Worm (Caenorhabditis elegans) whole organism, L2 larva: ENCODE measurements around the gene F21A3.11.
A peak's percentile ranks its signal among the peaks of the same experiment; 100 is the strongest.

Experiments used
- C34F6.9 ChIP-seq: fragments of 150-350 bp; optimal IDR thresholded peaks from 2 replicates; lab custom pipeline; 2014; ENCODE audit warnings: missing biosample characterization, missing genetic modification characterization
- F13H6.1 ChIP-seq: sonication (generic microtip); optimal IDR thresholded peaks from 2 replicates; lab custom pipeline; 2016; ENCODE audit warnings: missing genetic modification characterization, missing compliant biosample characterization
- R02D3.7 ChIP-seq: fragments of 150-350 bp; optimal IDR thresholded peaks from 2 replicates; lab custom pipeline; 2014; ENCODE audit warnings: missing biosample characterization, missing genetic modification characterization
- Y55F3AM.14 ChIP-seq: fragments of 200-800 bp; sonication (Bioruptor generic); optimal IDR thresholded peaks from 2 replicates; lab custom pipeline; 2018; ENCODE audit warnings: mild to moderate bottlenecking, missing genetic modification characterization, missing compliant biosample characterization
- ZK546.5 ChIP-seq: sonication (generic microtip); optimal IDR thresholded peaks from 2 replicates; lab custom pipeline; 2017; ENCODE audit warnings: missing biosample characterization, missing genetic modification characterization
- alr-1 ChIP-seq: fragments of 150-350 bp; optimal IDR thresholded peaks from 2 replicates; lab custom pipeline; 2014; ENCODE audit warnings: missing biosample characterization, missing genetic modification characterization
- aly-2 ChIP-seq: fragments of 150-350 bp; optimal IDR thresholded peaks from 2 replicates; lab custom pipeline; 2014; ENCODE audit warnings: missing biosample characterization, missing genetic modification characterization
- ama-1 ChIP-seq: fragments of 150-350 bp; optimal IDR thresholded peaks from 2 replicates; lab custom pipeline; 2018; ENCODE audit warnings: inconsistent platforms
- blmp-1 ChIP-seq: sonication (generic microtip); optimal IDR thresholded peaks from 2 replicates; lab custom pipeline; 2017; ENCODE audit warnings: missing genetic modification characterization, mild to moderate bottlenecking, missing compliant biosample characterization, antibody characterized with exemption, moderate library complexity; ENCODE audit not compliant: insufficient read depth
- ceh-16 ChIP-seq: fragments of 150-350 bp; optimal IDR thresholded peaks from 2 replicates; lab custom pipeline; 2014; ENCODE audit warnings: missing biosample characterization, missing genetic modification characterization
- ceh-82 ChIP-seq: fragments of 150-350 bp; optimal IDR thresholded peaks from 2 replicates; lab custom pipeline; 2014; ENCODE audit warnings: missing biosample characterization, missing genetic modification characterization
- crh-2 ChIP-seq: sonication (generic microtip); optimal IDR thresholded peaks from 2 replicates; lab custom pipeline; 2017; ENCODE audit warnings: missing biosample characterization, missing genetic modification characterization
- dmd-4 ChIP-seq: sonication (generic microtip); optimal IDR thresholded peaks from 2 replicates; lab custom pipeline; 2017; ENCODE audit warnings: missing biosample characterization, missing genetic modification characterization
- egl-27 ChIP-seq: sonication (generic microtip); optimal IDR thresholded peaks from 3 replicates; lab custom pipeline; 2017; ENCODE audit warnings: missing biosample characterization, missing genetic modification reagents, missing genetic modification characterization
- elt-1 ChIP-seq: fragments of 150-350 bp; optimal IDR thresholded peaks from 2 replicates; lab custom pipeline; 2014; ENCODE audit warnings: missing biosample characterization, missing genetic modification characterization
- elt-3 ChIP-seq: sonication (generic microtip); optimal IDR thresholded peaks from 2 replicates; lab custom pipeline; 2017; ENCODE audit warnings: missing biosample characterization, missing genetic modification characterization
- fos-1 ChIP-seq: fragments of 150-350 bp; optimal IDR thresholded peaks from 2 replicates; lab custom pipeline; 2014; ENCODE audit warnings: missing biosample characterization, missing genetic modification characterization
- lin-11 ChIP-seq: fragments of 150-350 bp; sonication (generic microtip); optimal IDR thresholded peaks from 2 replicates; lab custom pipeline; 2014; ENCODE audit warnings: missing biosample characterization, missing genetic modification characterization, inconsistent platforms, mixed read lengths
- lin-13 ChIP-seq: fragments of 150-350 bp; optimal IDR thresholded peaks from 2 replicates; lab custom pipeline; 2014; ENCODE audit warnings: missing biosample characterization, missing genetic modification reagents, missing genetic modification characterization
- lin-39 ChIP-seq: fragments of 150-350 bp; optimal IDR thresholded peaks from 2 replicates; lab custom pipeline; 2014; ENCODE audit warnings: missing biosample characterization, missing genetic modification reagents, missing genetic modification characterization
- lsy-2 ChIP-seq, 2 experiments: fragments of 150-350 bp in 1 of 2; sonication (generic microtip) in 1 of 2; optimal IDR thresholded peaks; 2 replicates each; lab custom pipeline; 2014 to 2017; ENCODE audit warnings: missing biosample characterization in 2 of 2, missing genetic modification characterization in 2 of 2
- mab-5 ChIP-seq: fragments of 150-350 bp; optimal IDR thresholded peaks from 2 replicates; lab custom pipeline; 2014; ENCODE audit warnings: missing biosample characterization, missing genetic modification characterization
- mbf-1 ChIP-seq: sonication (generic microtip); optimal IDR thresholded peaks from 2 replicates; lab custom pipeline; 2017; ENCODE audit warnings: missing biosample characterization, missing genetic modification characterization
- mdl-1 ChIP-seq, 2 experiments: fragments of 150-350 bp in 1 of 2; sonication (generic microtip) in 1 of 2; optimal IDR thresholded peaks; 2 replicates each; lab custom pipeline; 2017; ENCODE audit warnings: missing biosample characterization in 2 of 2, missing genetic modification characterization in 2 of 2
- nhr-10 ChIP-seq: sonication (generic microtip); optimal IDR thresholded peaks from 2 replicates; lab custom pipeline; 2017; ENCODE audit warnings: missing biosample characterization, missing genetic modification characterization
- nhr-11 ChIP-seq: fragments of 150-350 bp; optimal IDR thresholded peaks from 2 replicates; lab custom pipeline; 2014; ENCODE audit warnings: missing biosample characterization, missing genetic modification characterization
- nhr-12 ChIP-seq: fragments of 150-350 bp; optimal IDR thresholded peaks from 2 replicates; lab custom pipeline; 2014; ENCODE audit warnings: missing biosample characterization, missing genetic modification characterization
- nhr-129 ChIP-seq: fragments of 150-350 bp; optimal IDR thresholded peaks from 2 replicates; lab custom pipeline; 2014; ENCODE audit warnings: missing biosample characterization, missing genetic modification characterization
- nhr-21 ChIP-seq: fragments of 150-350 bp; optimal IDR thresholded peaks from 2 replicates; lab custom pipeline; 2014; ENCODE audit warnings: missing biosample characterization, missing genetic modification characterization
- nhr-23 ChIP-seq: fragments of 150-350 bp; optimal IDR thresholded peaks from 2 replicates; lab custom pipeline; 2014; ENCODE audit warnings: missing biosample characterization, missing genetic modification reagents, missing genetic modification characterization
- nhr-237 ChIP-seq: fragments of 150-350 bp; optimal IDR thresholded peaks from 2 replicates; lab custom pipeline; 2014; ENCODE audit warnings: missing biosample characterization, missing genetic modification characterization
- nhr-25 ChIP-seq: fragments of 150-350 bp; sonication (generic microtip); optimal IDR thresholded peaks from 3 replicates; lab custom pipeline; 2014; ENCODE audit warnings: missing biosample characterization, missing genetic modification characterization
- nhr-6 ChIP-seq: fragments of 150-350 bp; optimal IDR thresholded peaks from 2 replicates; lab custom pipeline; 2014; ENCODE audit warnings: missing biosample characterization, missing genetic modification characterization
- nhr-77 ChIP-seq: fragments of 150-350 bp; optimal IDR thresholded peaks from 2 replicates; lab custom pipeline; 2014; ENCODE audit warnings: missing biosample characterization, missing genetic modification characterization
- peb-1 ChIP-seq: fragments of 150-350 bp; optimal IDR thresholded peaks from 2 replicates; lab custom pipeline; 2014; ENCODE audit warnings: missing biosample characterization, missing genetic modification characterization
- sem-4 ChIP-seq: fragments of 150-350 bp; optimal IDR thresholded peaks from 2 replicates; lab custom pipeline; 2014; ENCODE audit warnings: missing biosample characterization, missing genetic modification reagents, missing genetic modification characterization
- skn-1 ChIP-seq: sonication (generic microtip); optimal IDR thresholded peaks from 2 replicates; lab custom pipeline; 2017; ENCODE audit warnings: missing biosample characterization, missing genetic modification characterization
- sma-3 ChIP-seq: sonication (generic microtip); optimal IDR thresholded peaks from 2 replicates; lab custom pipeline; 2016; ENCODE audit warnings: missing genetic modification reagents, missing genetic modification characterization, missing compliant biosample characterization
- sma-9 ChIP-seq, 2 experiments: fragments of 150-350 bp in 1 of 2; sonication (generic microtip) in 1 of 2; optimal IDR thresholded peaks; 2 replicates each; lab custom pipeline; 2014 to 2016; ENCODE audit warnings: missing genetic modification characterization in 2 of 2, mild to moderate bottlenecking in 1 of 2, missing biosample characterization in 1 of 2, missing compliant biosample characterization in 1 of 2, missing genetic modification reagents in 1 of 2, moderate library complexity in 1 of 2
- snpc-4 ChIP-seq: fragments of 150-350 bp; optimal IDR thresholded peaks from 2 replicates; lab custom pipeline; 2014; ENCODE audit warnings: missing biosample characterization, missing genetic modification characterization
- unc-39 ChIP-seq: fragments of 150-350 bp; optimal IDR thresholded peaks from 2 replicates; lab custom pipeline; 2014; ENCODE audit warnings: missing biosample characterization, missing genetic modification characterization
- unc-55 ChIP-seq: fragments of 150-350 bp; sonication (generic microtip); optimal IDR thresholded peaks from 3 replicates; lab custom pipeline; 2014; ENCODE audit warnings: missing biosample characterization, missing genetic modification reagents, missing genetic modification characterization
- unc-62 ChIP-seq: fragments of 150-350 bp; optimal IDR thresholded peaks from 2 replicates; lab custom pipeline; 2014; ENCODE audit warnings: missing biosample characterization, missing genetic modification reagents, missing genetic modification characterization
- zag-1 ChIP-seq: fragments of 150-350 bp; optimal IDR thresholded peaks from 2 replicates; lab custom pipeline; 2014; ENCODE audit warnings: missing biosample characterization, missing genetic modification characterization
- ztf-1 ChIP-seq: fragments of 200-800 bp; sonication (Bioruptor generic); conservative IDR thresholded peaks from 2 replicates; pipeline ENCODE4 v1.3.6; 2022; ENCODE audit warnings: missing genetic modification characterization, missing compliant biosample characterization
- ztf-11 ChIP-seq: sonication (generic microtip); optimal IDR thresholded peaks from 2 replicates; lab custom pipeline; 2017; ENCODE audit warnings: missing biosample characterization, missing genetic modification characterization
- ztf-4 ChIP-seq: fragments of 150-350 bp; optimal IDR thresholded peaks from 2 replicates; lab custom pipeline; 2014; ENCODE audit warnings: missing biosample characterization, missing genetic modification characterization

Gene F21A3.11

DNA sequence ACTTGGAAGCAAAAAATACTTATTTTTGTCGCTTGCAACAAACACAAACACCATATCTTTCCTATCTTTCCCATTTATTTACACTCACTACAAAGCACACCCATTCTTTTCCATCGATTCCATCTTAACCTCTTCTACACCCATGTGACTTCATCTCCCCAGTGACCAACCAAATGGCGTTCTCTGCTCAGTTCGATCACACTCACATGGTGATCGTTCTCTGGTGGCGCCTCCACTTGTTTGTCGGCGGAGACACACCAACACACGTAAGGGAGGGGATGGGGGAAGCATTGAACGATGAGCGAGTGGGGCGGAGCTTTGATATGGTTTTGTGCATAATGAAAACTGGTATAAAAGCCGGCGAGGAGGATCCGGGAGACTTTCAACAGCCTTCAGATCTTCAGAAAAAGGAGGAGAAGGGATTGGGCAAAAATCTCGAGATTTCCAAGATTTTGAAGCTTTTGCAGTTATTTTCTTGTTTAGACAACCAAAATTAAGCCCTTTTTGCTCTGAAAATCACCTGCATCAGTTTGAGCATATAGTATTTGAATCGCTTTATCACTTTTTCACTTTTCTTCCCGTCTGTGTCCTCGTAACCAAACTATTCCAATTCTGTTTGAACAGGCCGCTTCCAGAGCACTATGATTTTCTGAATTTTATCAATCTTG lies 33.6 kb upstream of the F21A3.11 start (continued):
- TF ChIP-seq dmd-4 (tag; lab: Kevin White, UChicago) (no peak), ceh-82 (tag; lab: Kevin White, UChicago) (no peak), zag-1 (tag; lab: Kevin White, UChicago) (no peak), lin-13 (GFP tag; lab: Kevin White, UChicago) (peak; percentile 25), nhr-129 (tag; lab: Kevin White, UChicago) (peak; percentile 97), sem-4 (peak; percentile 73), nhr-21 (tag; lab: Kevin White, UChicago) (peak; percentile 94), peb-1 (tag; lab: Kevin White, UChicago) (no peak), ztf-1 (GFP tag; lab: Robert Waterston, UW) (no peak), C34F6.9 (tag; lab: Kevin White, UChicago) (peak; percentile 76), sma-3 (GFP tag; lab: Kevin White, UChicago) (peak; percentile 50), nhr-25 (tag; lab: Kevin White, UChicago) (peak; percentile 70), R02D3.7 (tag; lab: Kevin White, UChicago) (no peak), snpc-4 (tag; lab: Kevin White, UChicago) (peak; percentile 63), elt-3 (tag; lab: Kevin White, UChicago) (no peak), lsy-2 (tag; optimal IDR thresholded peaks at IDR 0.05; lab: Kevin White, UChicago) (peak in 1 of 2 experiments; percentile 84), nhr-23 (tag; lab: Kevin White, UChicago) (no peak), alr-1 (no peak), unc-62 (no peak), skn-1 (tag; lab: Kevin White, UChicago) (no peak), aly-2 (no peak), ztf-4 (tag; lab: Kevin White, UChicago) (peak; percentile 42), F13H6.1 (tag; lab: Kevin White, UChicago) (peak; percentile 81), nhr-77 (tag; lab: Kevin White, UChicago) (no peak), lin-39 (tag; lab: Kevin White, UChicago) (no peak)

DNA sequence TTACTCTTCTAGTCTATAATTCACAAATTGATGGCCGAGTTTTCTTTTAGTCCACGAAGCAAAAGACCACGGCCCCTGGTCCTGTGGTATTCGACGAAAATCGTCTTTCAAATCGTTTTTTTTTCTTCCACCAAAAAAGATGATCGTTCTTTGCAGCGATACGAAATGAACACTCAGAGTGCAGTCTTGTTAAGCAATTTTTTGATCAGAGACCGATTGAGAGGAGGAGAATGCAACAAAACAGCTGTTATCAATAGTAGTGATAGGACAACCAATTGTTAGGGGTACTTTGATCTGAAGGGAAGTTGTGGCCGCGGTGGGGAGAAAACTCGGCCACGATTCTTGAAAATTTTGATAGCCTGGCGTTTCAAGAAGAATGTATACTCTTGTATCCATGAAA lies 31.0 kb upstream of the F21A3.11 start:
- peak in 1 of 2 experiments; percentile 49 for TF ChIP-seq lsy-2 (tag; optimal IDR thresholded peaks at IDR 0.05; lab: Kevin White, UChicago)
- no peak for TF ChIP-seq egl-27
- no peak for TF ChIP-seq aly-2
- no peak for TF ChIP-seq ztf-11 (tag; lab: Kevin White, UChicago)
- TF ChIP-seq peb-1 (tag; lab: Kevin White, UChicago), result no peak
- no peak for TF ChIP-seq nhr-6 (tag; lab: Kevin White, UChicago)
- no peak for TF ChIP-seq nhr-11 (tag; lab: Kevin White, UChicago)
- no peak for TF ChIP-seq snpc-4 (tag; lab: Kevin White, UChicago)
- no peak for TF ChIP-seq unc-39
- TF ChIP-seq sma-3 (GFP tag; lab: Kevin White, UChicago), result no peak
- no peak for TF ChIP-seq crh-2 (tag; lab: Kevin White, UChicago)
- TF ChIP-seq ama-1 (lab: Kevin White, UChicago), result no peak
- TF ChIP-seq unc-62, result no peak
- TF ChIP-seq F13H6.1 (tag; lab: Kevin White, UChicago), result peak; percentile 68
- TF ChIP-seq unc-55, result no peak
- no peak for TF ChIP-seq alr-1
- no peak for TF ChIP-seq lin-39 (tag; lab: Kevin White, UChicago)
- no peak for TF ChIP-seq blmp-1 (tag; lab: Kevin White, UChicago)
- no peak for TF ChIP-seq ztf-4 (tag; lab: Kevin White, UChicago)
- TF ChIP-seq fos-1, result peak; percentile 52
- TF ChIP-seq ceh-16 (tag; lab: Kevin White, UChicago), result no peak
- TF ChIP-seq elt-3 (tag; lab: Kevin White, UChicago), result no peak
- no peak for TF ChIP-seq elt-1 (tag; lab: Kevin White, UChicago)
- no peak for TF ChIP-seq ZK546.5 (tag; lab: Kevin White, UChicago)
- no peak for TF ChIP-seq nhr-77 (tag; lab: Kevin White, UChicago)
- no peak for TF ChIP-seq zag-1 (tag; lab: Kevin White, UChicago)
- TF ChIP-seq lin-11 (tag; lab: Kevin White, UChicago), result no peak
- TF ChIP-seq ztf-1 (GFP tag; lab: Robert Waterston, UW), result no peak
- TF ChIP-seq nhr-129 (tag; lab: Kevin White, UChicago), result peak; percentile 76
- no peak for TF ChIP-seq nhr-12 (tag; lab: Kevin White, UChicago)
- TF ChIP-seq dmd-4 (tag; lab: Kevin White, UChicago), result no peak
- TF ChIP-seq lin-13 (GFP tag; lab: Kevin White, UChicago), result no peak
- no peak for TF ChIP-seq mdl-1 (tag; optimal IDR thresholded peaks at IDR 0.05; lab: Kevin White, UChicago)
- TF ChIP-seq nhr-10 (tag; lab: Kevin White, UChicago), result no peak
- TF ChIP-seq R02D3.7 (tag; lab: Kevin White, UChicago), result no peak
- TF ChIP-seq nhr-21 (tag; lab: Kevin White, UChicago), result peak; percentile 60
- TF ChIP-seq nhr-237 (tag; lab: Kevin White, UChicago), result no peak
- TF ChIP-seq mbf-1 (tag; lab: Kevin White, UChicago), result no peak
- TF ChIP-seq nhr-25 (tag; lab: Kevin White, UChicago), result no peak
- TF ChIP-seq mab-5 (tag; lab: Kevin White, UChicago), result no peak
- peak; percentile 95 for TF ChIP-seq sma-9 (GFP tag; optimal IDR thresholded peaks at IDR 0.05; lab: Kevin White, UChicago)
- no peak for TF ChIP-seq sma-9 (tag; optimal IDR thresholded peaks at IDR 0.05; lab: Kevin White, UChicago)
- peak; percentile 41 for TF ChIP-seq C34F6.9 (tag; lab: Kevin White, UChicago)
- TF ChIP-seq ceh-82 (tag; lab: Kevin White, UChicago), result no peak
- no peak for TF ChIP-seq nhr-23 (tag; lab: Kevin White, UChicago)
- TF ChIP-seq Y55F3AM.14 (GFP tag; lab: Kevin White, UChicago), result no peak
- TF ChIP-seq sem-4, result no peak
- TF ChIP-seq skn-1 (tag; lab: Kevin White, UChicago), result no peak
